Fruit fly (Drosophila melanogaster): ENCODE data around the gene Spindly.

Spindly gene

dm6 chr2L:3570566-3570965 lies 40.4 kb upstream of the Spindly start (continued):
- TF ChIP-seq dmrt11E (tag; optimal IDR thresholded peaks at IDR 0.05), result peak; percentile 47
- peak; percentile 54 for TF ChIP-seq CG2202 (tag; optimal IDR thresholded peaks at IDR 0.05)
- no peak for TF ChIP-seq Nf-YC (tag; optimal IDR thresholded peaks at IDR 0.05)
- no peak for TF ChIP-seq CG6654 (GFP tag; optimal IDR thresholded peaks at IDR 0.05)
- TF ChIP-seq cato (GFP tag; optimal IDR thresholded peaks at IDR 0.05; ENCODE audit: borderline replicate concordance), result no peak
- TF ChIP-seq CG4404 (GFP tag; IDR thresholded peaks at IDR 0.05), result no peak
- TF ChIP-seq Jarid2 (GFP tag; optimal IDR thresholded peaks at IDR 0.05), result peak; percentile 8
- peak in 1 of 2 experiments; percentile 49 for TF ChIP-seq tll (GFP tag; optimal IDR thresholded peaks at IDR 0.05)
- no peak for TF ChIP-seq CG5245 (GFP tag; optimal IDR thresholded peaks at IDR 0.05)
- peak in 1 of 3 experiments; percentile 22 for TF ChIP-seq lola (GFP tag; optimal IDR thresholded peaks at IDR 0.05)
- TF ChIP-seq nerfin-2 (GFP tag; IDR thresholded peaks at IDR 0.05; ENCODE audit: partially characterized antibody), result no peak
- no peak for TF ChIP-seq mam (GFP tag; optimal IDR thresholded peaks at IDR 0.05)
- peak; percentile 72 for TF ChIP-seq CG15696 (tag; optimal IDR thresholded peaks at IDR 0.05)
- no peak for TF ChIP-seq ash1 (GFP tag; optimal IDR thresholded peaks at IDR 0.05)
- TF ChIP-seq Vsx1 (GFP tag; optimal IDR thresholded peaks at IDR 0.05), result peak; percentile 0
- peak; percentile 7 for TF ChIP-seq MTF-1 (GFP tag; optimal IDR thresholded peaks at IDR 0.05; ENCODE audit: borderline replicate concordance)
- TF ChIP-seq bsh (GFP tag; optimal IDR thresholded peaks at IDR 0.05), result peak in 1 of 2 experiments; percentile 12
- no peak for TF ChIP-seq NFAT (GFP tag; IDR thresholded peaks at IDR 0.05)
- TF ChIP-seq CG2116 (GFP tag; optimal IDR thresholded peaks at IDR 0.05), result peak; percentile 1

dm6 chr2L:3569892-3570291 lies 39.8 kb upstream of the Spindly start:
- no peak for TF ChIP-seq gcm2 (GFP tag; optimal IDR thresholded peaks at IDR 0.05)
- TF ChIP-seq z (GFP tag; IDR thresholded peaks at IDR 0.05), result no peak
- TF ChIP-seq CG16779 (GFP tag; IDR thresholded peaks at IDR 0.05), result no peak
- TF ChIP-seq CG4404 (GFP tag; IDR thresholded peaks at IDR 0.05), result no peak
- no peak for TF ChIP-seq CG12155 (GFP tag; optimal IDR thresholded peaks at IDR 0.05)
- TF ChIP-seq CG18599 (GFP tag; optimal IDR thresholded peaks at IDR 0.05), result no peak
- TF ChIP-seq CG10654 (GFP tag; optimal IDR thresholded peaks at IDR 0.05), result peak; percentile 2
- no peak for TF ChIP-seq GATAe (GFP tag; conservative IDR thresholded peaks at IDR 0.05)
- no peak for TF ChIP-seq CG3407 (GFP tag; optimal IDR thresholded peaks at IDR 0.05)
- no peak for TF ChIP-seq HHEX (GFP tag; optimal IDR thresholded peaks at IDR 0.05)
- TF ChIP-seq H15 (GFP tag; IDR thresholded peaks at IDR 0.05), result no peak
- TF ChIP-seq Dfd (GFP tag; optimal IDR thresholded peaks at IDR 0.05), result no peak
- no peak for TF ChIP-seq HLH54F (GFP tag; optimal IDR thresholded peaks at IDR 0.05)
- TF ChIP-seq Nf-YC (tag; optimal IDR thresholded peaks at IDR 0.05), result no peak
- TF ChIP-seq CG9437 (GFP tag; optimal IDR thresholded peaks at IDR 0.05), result peak; percentile 42
- TF ChIP-seq ssp (GFP tag; IDR thresholded peaks at IDR 0.05), result no peak
- peak; percentile 57 for TF ChIP-seq CG18262 (tag; optimal IDR thresholded peaks at IDR 0.05)
- no peak for TF ChIP-seq CG9609 (GFP tag; optimal IDR thresholded peaks at IDR 0.05)
- no peak for TF ChIP-seq Dll (GFP tag; IDR thresholded peaks at IDR 0.05; ENCODE audit: partially characterized antibody)
- peak; percentile 16 for TF ChIP-seq CG12391 (tag; optimal IDR thresholded peaks at IDR 0.05)
- TF ChIP-seq sc (optimal IDR thresholded peaks at IDR 0.05), result no peak
- no peak for TF ChIP-seq sc (GFP tag; optimal IDR thresholded peaks at IDR 0.05)
- no peak for TF ChIP-seq CG1233 (GFP tag; optimal IDR thresholded peaks at IDR 0.05)
- TF ChIP-seq odd (GFP tag; optimal IDR thresholded peaks at IDR 0.05), result peak; percentile 32
- peak; percentile 12 for TF ChIP-seq abd-A (tag; optimal IDR thresholded peaks at IDR 0.05)
- no peak for TF ChIP-seq so (GFP tag; IDR thresholded peaks at IDR 0.05)
- TF ChIP-seq Gug (GFP tag; IDR thresholded peaks at IDR 0.05), result no peak
- no peak for TF ChIP-seq Lhr (GFP tag; optimal IDR thresholded peaks at IDR 0.05)
- TF ChIP-seq CG31441 (GFP tag; IDR thresholded peaks at IDR 0.05), result peak; percentile 35; the same call in 1 of the 2 replicates
- TF ChIP-seq Jarid2 (GFP tag; optimal IDR thresholded peaks at IDR 0.05), result no peak
- TF ChIP-seq ham (GFP tag; IDR thresholded peaks at IDR 0.05), result no peak
- no peak for TF ChIP-seq run (tag; optimal IDR thresholded peaks at IDR 0.05)
- TF ChIP-seq CG4424 (GFP tag; optimal IDR thresholded peaks at IDR 0.05), result peak; percentile 35
- no peak for TF ChIP-seq CG12104 (GFP tag; optimal IDR thresholded peaks at IDR 0.05)

Data from whole organism, embryonic.